Worm (Caenorhabditis elegans) whole organism, L4 larva: ENCODE data around the gene best-24.

Experiments
- D1046.2 ChIP-seq: fragments of 200-800 bp; sonication (Bioruptor generic); IDR thresholded peaks from 2 replicates; pipeline ENCODE4 v1.3.6; 2022; ENCODE audit warnings: missing genetic modification characterization, missing compliant biosample characterization
- T20F7.1 ChIP-seq: fragments of 200-800 bp; sonication (Bioruptor generic); optimal IDR thresholded peaks from 2 replicates; lab custom pipeline; 2018; ENCODE audit warnings: mild to moderate bottlenecking, missing genetic modification characterization, missing compliant biosample characterization
- Y48G9A.11 ChIP-seq: fragments of 200-800 bp; sonication (Bioruptor generic); IDR thresholded peaks from 2 replicates; pipeline ENCODE4 v1.3.6; 2022; ENCODE audit warnings: missing genetic modification reagents, missing genetic modification characterization, missing compliant biosample characterization
- Y5F2A.4 ChIP-seq: fragments of 200-800 bp; sonication (Bioruptor generic); optimal IDR thresholded peaks from 2 replicates; lab custom pipeline; 2018; ENCODE audit warnings: mild to moderate bottlenecking, missing genetic modification characterization, missing compliant biosample characterization
- Y75B8A.6 ChIP-seq: fragments of 200-800 bp; sonication (Bioruptor generic); IDR thresholded peaks from 2 replicates; pipeline ENCODE4 v1.3.6; 2022; ENCODE audit warnings: missing genetic modification reagents, missing genetic modification characterization, missing compliant biosample characterization
- ZK337.2 ChIP-seq: fragments of 200-800 bp; sonication (Bioruptor generic); IDR thresholded peaks from 2 replicates; pipeline ENCODE4 v1.3.6; 2022; ENCODE audit warnings: missing genetic modification reagents, missing genetic modification characterization, missing compliant biosample characterization
- ceh-28 ChIP-seq: fragments of 150-350 bp; optimal IDR thresholded peaks from 2 replicates; lab custom pipeline; 2014; ENCODE audit warnings: missing biosample characterization, missing genetic modification reagents, missing genetic modification characterization
- ceh-62 ChIP-seq: sonication (generic microtip); optimal IDR thresholded peaks from 2 replicates; lab custom pipeline; 2017; ENCODE audit warnings: missing biosample characterization, missing genetic modification characterization
- ctbp-1 ChIP-seq: fragments of 200-800 bp; sonication (Bioruptor generic); IDR thresholded peaks from 2 replicates; pipeline ENCODE4 v1.3.6; 2022; ENCODE audit warnings: missing genetic modification reagents, missing genetic modification characterization, missing compliant biosample characterization
- dmd-6 ChIP-seq: fragments of 200-800 bp; sonication (Bioruptor generic); IDR thresholded peaks from 2 replicates; pipeline ENCODE4 v1.3.6; 2022; ENCODE audit warnings: missing genetic modification reagents, missing genetic modification characterization, missing compliant biosample characterization
- dpl-1 ChIP-seq: fragments of 150-350 bp; optimal IDR thresholded peaks from 2 replicates; lab custom pipeline; 2014; ENCODE audit warnings: missing biosample characterization, missing genetic modification reagents, missing genetic modification characterization
- fkh-10 ChIP-seq: fragments of 150-350 bp; optimal IDR thresholded peaks from 2 replicates; lab custom pipeline; 2014; ENCODE audit warnings: missing biosample characterization, missing genetic modification reagents, missing genetic modification characterization
- fos-1 ChIP-seq: fragments of 150-350 bp; optimal IDR thresholded peaks from 2 replicates; lab custom pipeline; 2014; ENCODE audit warnings: missing biosample characterization, missing genetic modification characterization
- jun-1 ChIP-seq: fragments of 150-350 bp; optimal IDR thresholded peaks from 2 replicates; lab custom pipeline; 2014; ENCODE audit warnings: missing biosample characterization, missing genetic modification reagents, missing genetic modification characterization
- lim-7 ChIP-seq: fragments of 200-800 bp; sonication (Bioruptor generic); IDR thresholded peaks from 2 replicates; pipeline ENCODE4 v1.3.6; 2022; ENCODE audit warnings: missing genetic modification characterization, missing compliant biosample characterization
- lin-1 ChIP-seq: fragments of 200-800 bp; sonication (Bioruptor generic); IDR thresholded peaks from 2 replicates; pipeline ENCODE4 v1.3.6; 2022; ENCODE audit warnings: missing genetic modification reagents, missing genetic modification characterization, missing compliant biosample characterization
- lin-13 ChIP-seq: fragments of 150-350 bp; optimal IDR thresholded peaks from 2 replicates; lab custom pipeline; 2014; ENCODE audit warnings: missing biosample characterization, missing genetic modification reagents, missing genetic modification characterization
- lin-38 ChIP-seq: fragments of 200-800 bp; sonication (Bioruptor generic); IDR thresholded peaks from 2 replicates; pipeline ENCODE4 v1.3.6; 2022; ENCODE audit warnings: missing genetic modification reagents, missing genetic modification characterization, missing compliant biosample characterization
- mes-2 ChIP-seq: sonication (generic microtip); optimal IDR thresholded peaks from 2 replicates; lab custom pipeline; 2016; ENCODE audit warnings: missing genotype, mild to moderate bottlenecking, missing genetic modification characterization, missing compliant biosample characterization; ENCODE audit not compliant: poor library complexity, severe bottlenecking
- mxl-2 ChIP-seq: fragments of 200-800 bp; sonication (Bioruptor generic); conservative IDR thresholded peaks from 2 replicates; pipeline ENCODE4 v1.3.6; 2022; ENCODE audit warnings: missing genetic modification reagents, missing genetic modification characterization, missing compliant biosample characterization
- mxl-3 ChIP-seq: fragments of 200-800 bp; sonication (Bioruptor generic); optimal IDR thresholded peaks from 2 replicates; lab custom pipeline; 2018; ENCODE audit warnings: mild to moderate bottlenecking, missing genetic modification characterization, missing compliant biosample characterization
- nhr-11 ChIP-seq: fragments of 150-350 bp; optimal IDR thresholded peaks from 2 replicates; lab custom pipeline; 2014; ENCODE audit warnings: missing biosample characterization, missing genetic modification characterization
- nhr-111 ChIP-seq: fragments of 200-800 bp; sonication (Bioruptor generic); optimal IDR thresholded peaks from 2 replicates; lab custom pipeline; 2018; ENCODE audit warnings: mild to moderate bottlenecking, missing genetic modification characterization, missing compliant biosample characterization
- nhr-28 ChIP-seq: fragments of 150-350 bp; optimal IDR thresholded peaks from 2 replicates; lab custom pipeline; 2014; ENCODE audit warnings: missing biosample characterization, missing genetic modification characterization
- nhr-41 ChIP-seq: fragments of 200-800 bp; sonication (Bioruptor generic); IDR thresholded peaks from 2 replicates; pipeline ENCODE4 v1.3.6; 2022; ENCODE audit warnings: missing genetic modification reagents, missing genetic modification characterization, missing compliant biosample characterization
- sdz-12 ChIP-seq: fragments of 200-800 bp; sonication (Bioruptor generic); optimal IDR thresholded peaks from 2 replicates; lab custom pipeline; 2018; ENCODE audit warnings: mild to moderate bottlenecking, missing genetic modification characterization, missing compliant biosample characterization
- set-16 ChIP-seq: fragments of 200-800 bp; sonication (Bioruptor generic); IDR thresholded peaks from 2 replicates; pipeline ENCODE4 v1.3.6; 2022; ENCODE audit warnings: missing genetic modification reagents, missing genetic modification characterization, missing compliant biosample characterization
- skn-1 ChIP-seq: fragments of 150-350 bp; optimal IDR thresholded peaks from 2 replicates; lab custom pipeline; 2014; ENCODE audit warnings: missing biosample characterization, missing genetic modification characterization
- snpc-1.2 ChIP-seq: fragments of 200-800 bp; sonication (Bioruptor generic); IDR thresholded peaks from 2 replicates; pipeline ENCODE4 v1.3.6; 2022; ENCODE audit warnings: missing genetic modification reagents, missing genetic modification characterization, missing compliant biosample characterization
- snpc-4 ChIP-seq: fragments of 150-350 bp; optimal IDR thresholded peaks from 2 replicates; lab custom pipeline; 2014; ENCODE audit warnings: missing biosample characterization, missing genetic modification characterization
- unc-62 ChIP-seq, 3 experiments: fragments of 150-350 bp in 1 of 3; sonication (generic microtip); optimal IDR thresholded peaks in 2 of 3; peaks in 1 of 3; 1 replicate in 1 of 3; 2 replicates in 2 of 3; lab custom pipeline; 2014 to 2017; ENCODE audit warnings: missing biosample characterization in 3 of 3, missing genetic modification characterization in 3 of 3, missing genetic modification reagents in 3 of 3, missing genotype in 1 of 3
- zag-1 ChIP-seq: fragments of 150-350 bp; optimal IDR thresholded peaks from 2 replicates; lab custom pipeline; 2014; ENCODE audit warnings: missing biosample characterization, missing genetic modification characterization
- zfp-2 ChIP-seq: sonication (generic microtip); optimal IDR thresholded peaks from 2 replicates; lab custom pipeline; 2016; ENCODE audit warnings: mild to moderate bottlenecking, missing genetic modification characterization, missing compliant biosample characterization
- ztf-7 ChIP-seq: fragments of 150-350 bp; optimal IDR thresholded peaks from 2 replicates; lab custom pipeline; 2014; ENCODE audit warnings: missing biosample characterization, missing genetic modification characterization

Gene best-24

ce11 chrIII:7873481-7873880 is 27.4 kb upstream of the best-24 start, which contains the start of gene tyr-1:
TSS of gene tyr-1 (plus strand) at chrIII:7873781.
- no peak for TF ChIP-seq ceh-28
- no peak for TF ChIP-seq ceh-62
- no peak for TF ChIP-seq mxl-3 (GFP tag; lab: Kevin White, UChicago)
- no peak for TF ChIP-seq skn-1 (tag; lab: Kevin White, UChicago)
- no peak for TF ChIP-seq nhr-28 (tag; lab: Kevin White, UChicago)
- no peak for TF ChIP-seq lim-7 (GFP tag; lab: Robert Waterston, UW)
- no peak for TF ChIP-seq zfp-2
- no peak for TF ChIP-seq Y75B8A.6
- no peak for TF ChIP-seq mxl-2 (GFP tag; lab: Robert Waterston, UW)
- TF ChIP-seq snpc-4 (tag; lab: Kevin White, UChicago), result no peak
- no peak for TF ChIP-seq snpc-1.2 (GFP tag; lab: Robert Waterston, UW)
- no peak for TF ChIP-seq ZK337.2 (GFP tag; lab: Robert Waterston, UW)
- no peak for TF ChIP-seq D1046.2 (GFP tag; lab: Robert Waterston, UW)
- no peak for TF ChIP-seq lin-38
- TF ChIP-seq dmd-6, result no peak
- TF ChIP-seq, all 104 proteins: peak for 0

ce11 chrIII:7877090-7877489 is 23.7 kb upstream of the best-24 start:
- TF ChIP-seq ctbp-1 (no peak), unc-62 (GFP tag; optimal IDR thresholded peaks at IDR 0.05 in 1 of 2; lab: Kevin White, UChicago) (peak in 1 of 2 experiments; percentile 93), unc-62 (tag; optimal IDR thresholded peaks at IDR 0.05; lab: Kevin White, UChicago) (no peak)

ce11 chrIII:7878852-7879329 is 21.9 kb upstream of the best-24 start, which contains the start of gene sup-18:
TSS of gene sup-18 (minus strand) at chrIII:7878902.
- TF ChIP-seq sdz-12 (no peak), jun-1 (no peak), fos-1 (tag; lab: Kevin White, UChicago) (no peak), ceh-62 (no peak), unc-62 (GFP tag; optimal IDR thresholded peaks at IDR 0.05 in 1 of 2; lab: Kevin White, UChicago) (peak in 1 of 2 experiments; percentile 36), unc-62 (tag; optimal IDR thresholded peaks at IDR 0.05; lab: Kevin White, UChicago) (no peak), zag-1 (no peak)

- TF ChIP-seq fkh-10 (GFP tag; lab: Kevin White, UChicago), result no peak
- TF ChIP-seq Y48G9A.11 (GFP tag; lab: Robert Waterston, UW), result no peak
- TF ChIP-seq nhr-11 (tag; lab: Kevin White, UChicago), result peak; percentile 41
Observed at ce11 chrIII:7880132-7880715, 20.6 kb upstream of the best-24 start.

ce11 chrIII:7882900-7883299 is 17.9 kb upstream of the best-24 start, which contains the start of gene ZK688.9:
TSS of gene ZK688.9 (minus strand) at chrIII:7883000.
- TF ChIP-seq ztf-7 (tag; lab: Kevin White, UChicago), result no peak
- TF ChIP-seq lin-1 (GFP tag; lab: Robert Waterston, UW), result no peak
- TF ChIP-seq T20F7.1, result no peak
- TF ChIP-seq jun-1, result no peak
- TF ChIP-seq skn-1 (tag; lab: Kevin White, UChicago), result no peak
- TF ChIP-seq mxl-3 (GFP tag; lab: Kevin White, UChicago), result no peak
- no peak for TF ChIP-seq lim-7 (GFP tag; lab: Robert Waterston, UW)
- no peak for TF ChIP-seq sdz-12
- TF ChIP-seq mes-2 (tag; lab: Kevin White, UChicago), result no peak
- no peak for TF ChIP-seq nhr-11 (tag; lab: Kevin White, UChicago)
- TF ChIP-seq ctbp-1, result no peak
- no peak for TF ChIP-seq nhr-111 (GFP tag; lab: Kevin White, UChicago)
- no peak for TF ChIP-seq lin-13 (GFP tag; lab: Kevin White, UChicago)
- TF ChIP-seq Y5F2A.4 (GFP tag; lab: Kevin White, UChicago), result no peak
- no peak for TF ChIP-seq dpl-1 (GFP tag; lab: Kevin White, UChicago)
- TF ChIP-seq lin-38, result no peak
- TF ChIP-seq set-16 (GFP tag; lab: Robert Waterston, UW), result no peak
- TF ChIP-seq nhr-41 (GFP tag; lab: Robert Waterston, UW), result no peak
